Worm (Caenorhabditis elegans) whole organism, L3 larva: ENCODE results near the gene F54H5.3.

Experiments
- R02D3.7 ChIP-seq: fragments of 150-350 bp; optimal IDR thresholded peaks from 2 replicates; lab custom pipeline; 2014; ENCODE audit warnings: missing biosample characterization, missing genetic modification characterization
- ZK546.5 ChIP-seq: sonication (generic microtip); optimal IDR thresholded peaks from 2 replicates; lab custom pipeline; 2017; ENCODE audit warnings: missing biosample characterization, missing genetic modification characterization
- aly-2 ChIP-seq: fragments of 150-350 bp; optimal IDR thresholded peaks from 2 replicates; lab custom pipeline; 2014; ENCODE audit warnings: missing biosample characterization, missing genetic modification characterization
- ama-1 ChIP-seq: fragments of 150-350 bp; optimal IDR thresholded peaks from 2 replicates; lab custom pipeline; 2018
- ceh-16 ChIP-seq: sonication (generic microtip); optimal IDR thresholded peaks from 2 replicates; lab custom pipeline; 2017; ENCODE audit warnings: missing biosample characterization, missing genetic modification characterization
- ceh-28 ChIP-seq: fragments of 150-350 bp; optimal IDR thresholded peaks from 2 replicates; lab custom pipeline; 2014; ENCODE audit warnings: missing biosample characterization, missing genetic modification reagents, missing genetic modification characterization
- ceh-82 ChIP-seq: fragments of 150-350 bp; optimal IDR thresholded peaks from 2 replicates; lab custom pipeline; 2014; ENCODE audit warnings: missing biosample characterization, missing genetic modification characterization
- ceh-9 ChIP-seq: sonication (generic microtip); optimal IDR thresholded peaks from 2 replicates; lab custom pipeline; 2018; ENCODE audit warnings: missing biosample characterization, missing genetic modification characterization
- daf-12 ChIP-seq: fragments of 150-350 bp; optimal IDR thresholded peaks from 2 replicates; lab custom pipeline; 2014; ENCODE audit warnings: missing biosample characterization, missing genetic modification reagents, missing genetic modification characterization
- egl-27 ChIP-seq: sonication (generic microtip); optimal IDR thresholded peaks from 4 replicates; lab custom pipeline; 2017; ENCODE audit warnings: missing biosample characterization, missing genetic modification reagents, missing genetic modification characterization
- egl-5 ChIP-seq: fragments of 150-350 bp; optimal IDR thresholded peaks from 2 replicates; lab custom pipeline; 2017; ENCODE audit warnings: missing biosample characterization, missing genetic modification reagents, missing genetic modification characterization, inconsistent platforms
- elt-1 ChIP-seq: fragments of 150-350 bp; optimal IDR thresholded peaks from 2 replicates; lab custom pipeline; 2014; ENCODE audit warnings: missing biosample characterization, missing genetic modification characterization
- elt-2 ChIP-seq: sonication (generic microtip); optimal IDR thresholded peaks from 2 replicates; lab custom pipeline; 2016; ENCODE audit warnings: missing genetic modification reagents, mild to moderate bottlenecking, missing genetic modification characterization, missing compliant biosample characterization
- elt-3 ChIP-seq, 3 experiments: fragments of 150-350 bp in 1 of 3; sonication (generic microtip) in 2 of 3; optimal IDR thresholded peaks; 2 replicates in 2 of 3; 4 replicates in 1 of 3; lab custom pipeline; 2014 to 2017; ENCODE audit warnings: missing biosample characterization in 3 of 3, missing genetic modification characterization in 3 of 3
- eor-1 ChIP-seq, 2 experiments: fragments of 150-350 bp; optimal IDR thresholded peaks; 2 replicates each; lab custom pipeline; 2014 to 2018; ENCODE audit warnings: missing biosample characterization in 2 of 2, missing genetic modification characterization in 2 of 2
- fkh-10 ChIP-seq: sonication (generic microtip); optimal IDR thresholded peaks from 2 replicates; lab custom pipeline; 2017; ENCODE audit warnings: missing biosample characterization, missing genetic modification reagents, missing genetic modification characterization
- fkh-2 ChIP-seq: fragments of 150-350 bp; optimal IDR thresholded peaks from 2 replicates; lab custom pipeline; 2014; ENCODE audit warnings: missing biosample characterization, missing genetic modification reagents, missing genetic modification characterization
- fos-1 ChIP-seq: fragments of 150-350 bp; optimal IDR thresholded peaks from 2 replicates; lab custom pipeline; 2014; ENCODE audit warnings: missing biosample characterization, missing genetic modification characterization
- jun-1 ChIP-seq: fragments of 150-350 bp; optimal IDR thresholded peaks from 2 replicates; lab custom pipeline; 2014; ENCODE audit warnings: missing biosample characterization, missing genetic modification reagents, missing genetic modification characterization
- lin-15B ChIP-seq: fragments of 150-350 bp; optimal IDR thresholded peaks from 2 replicates; lab custom pipeline; 2014; ENCODE audit warnings: missing biosample characterization, missing genetic modification characterization
- lin-39 ChIP-seq: fragments of 150-350 bp; optimal IDR thresholded peaks from 2 replicates; lab custom pipeline; 2018; ENCODE audit warnings: missing biosample characterization, missing genetic modification reagents, missing genetic modification characterization
- lsy-12 ChIP-seq: sonication (generic microtip); optimal IDR thresholded peaks from 2 replicates; lab custom pipeline; 2016; ENCODE audit warnings: mild to moderate bottlenecking, missing genetic modification characterization, missing compliant biosample characterization
- mdl-1 ChIP-seq: fragments of 150-350 bp; optimal IDR thresholded peaks from 2 replicates; lab custom pipeline; 2014; ENCODE audit warnings: missing biosample characterization, missing genetic modification characterization
- mml-1 ChIP-seq: fragments of 150-350 bp; sonication (generic microtip); optimal IDR thresholded peaks from 3 replicates; lab custom pipeline; 2014; ENCODE audit warnings: missing biosample characterization, missing genetic modification characterization
- nfya-1 ChIP-seq: sonication (generic microtip); optimal IDR thresholded peaks from 2 replicates; lab custom pipeline; 2017; ENCODE audit warnings: missing genetic modification characterization, mild to moderate bottlenecking, missing compliant biosample characterization, antibody characterized with exemption, moderate library complexity; ENCODE audit not compliant: insufficient read depth
- nhr-11 ChIP-seq: fragments of 150-350 bp; optimal IDR thresholded peaks from 2 replicates; lab custom pipeline; 2014; ENCODE audit warnings: missing biosample characterization, missing genetic modification characterization
- nhr-12 ChIP-seq: fragments of 150-350 bp; optimal IDR thresholded peaks from 2 replicates; lab custom pipeline; 2014; ENCODE audit warnings: missing biosample characterization, missing genetic modification characterization
- nhr-23 ChIP-seq: fragments of 150-350 bp; optimal IDR thresholded peaks from 2 replicates; lab custom pipeline; 2014; ENCODE audit warnings: missing biosample characterization, missing genetic modification reagents, missing genetic modification characterization
- nhr-237 ChIP-seq: fragments of 150-350 bp; optimal IDR thresholded peaks from 2 replicates; lab custom pipeline; 2014; ENCODE audit warnings: missing biosample characterization, missing genetic modification characterization
- nhr-25 ChIP-seq: sonication (generic microtip); optimal IDR thresholded peaks from 2 replicates; lab custom pipeline; 2017; ENCODE audit warnings: missing biosample characterization, missing genetic modification characterization
- nhr-28 ChIP-seq: fragments of 150-350 bp; optimal IDR thresholded peaks from 2 replicates; lab custom pipeline; 2014; ENCODE audit warnings: missing biosample characterization, missing genetic modification characterization
- nhr-43 ChIP-seq: sonication (generic microtip); optimal IDR thresholded peaks from 2 replicates; lab custom pipeline; 2016; ENCODE audit warnings: mild to moderate bottlenecking, missing genetic modification characterization, missing compliant biosample characterization; ENCODE audit not compliant: poor library complexity, severe bottlenecking
- nhr-67 ChIP-seq: fragments of 150-350 bp; optimal IDR thresholded peaks from 2 replicates; lab custom pipeline; 2014; ENCODE audit warnings: missing biosample characterization, missing genetic modification characterization
- nhr-76 ChIP-seq: fragments of 150-350 bp; sonication (generic microtip); optimal IDR thresholded peaks from 5 replicates; lab custom pipeline; 2014; ENCODE audit warnings: missing biosample characterization, missing genetic modification characterization
- nhr-77 ChIP-seq: fragments of 150-350 bp; optimal IDR thresholded peaks from 2 replicates; lab custom pipeline; 2014; ENCODE audit warnings: missing biosample characterization, missing genetic modification characterization
- pha-4 ChIP-seq: fragments of 150-350 bp; optimal IDR thresholded peaks from 2 replicates; lab custom pipeline; 2014; ENCODE audit warnings: missing biosample characterization, missing genetic modification reagents, missing genetic modification characterization
- pqm-1 ChIP-seq: fragments of 150-350 bp; optimal IDR thresholded peaks from 2 replicates; lab custom pipeline; 2017; ENCODE audit warnings: missing biosample characterization, missing genetic modification characterization, inconsistent platforms
- sea-2 ChIP-seq: fragments of 150-350 bp; sonication (generic microtip); optimal IDR thresholded peaks from 4 replicates; lab custom pipeline; 2014; ENCODE audit warnings: missing biosample characterization, missing genetic modification reagents, missing genetic modification characterization
- skn-1 ChIP-seq: fragments of 150-350 bp; optimal IDR thresholded peaks from 2 replicates; lab custom pipeline; 2014; ENCODE audit warnings: missing biosample characterization, missing genetic modification characterization
- snpc-4 ChIP-seq: fragments of 150-350 bp; optimal IDR thresholded peaks from 2 replicates; lab custom pipeline; 2014; ENCODE audit warnings: missing biosample characterization, missing genetic modification characterization
- tbx-2 ChIP-seq: sonication (generic microtip); optimal IDR thresholded peaks from 2 replicates; lab custom pipeline; 2016; ENCODE audit warnings: mild to moderate bottlenecking, missing genetic modification characterization, missing compliant biosample characterization
- unc-39 ChIP-seq: sonication (generic microtip); optimal IDR thresholded peaks from 4 replicates; lab custom pipeline; 2017; ENCODE audit warnings: missing biosample characterization, missing genetic modification characterization
- unc-62 ChIP-seq: fragments of 150-350 bp; sonication (generic microtip); optimal IDR thresholded peaks from 4 replicates; lab custom pipeline; 2014; ENCODE audit warnings: missing biosample characterization, missing genetic modification reagents, missing genetic modification characterization
- zag-1 ChIP-seq: fragments of 150-350 bp; optimal IDR thresholded peaks from 2 replicates; lab custom pipeline; 2014; ENCODE audit warnings: missing biosample characterization, missing genetic modification characterization
- ztf-11 ChIP-seq: fragments of 150-350 bp; optimal IDR thresholded peaks from 2 replicates; lab custom pipeline; 2014; ENCODE audit warnings: missing biosample characterization, missing genetic modification characterization
- ztf-4 ChIP-seq: fragments of 150-350 bp; optimal IDR thresholded peaks from 2 replicates; lab custom pipeline; 2014; ENCODE audit warnings: missing biosample characterization, missing genetic modification characterization

The F54H5.3 gene

DNA sequence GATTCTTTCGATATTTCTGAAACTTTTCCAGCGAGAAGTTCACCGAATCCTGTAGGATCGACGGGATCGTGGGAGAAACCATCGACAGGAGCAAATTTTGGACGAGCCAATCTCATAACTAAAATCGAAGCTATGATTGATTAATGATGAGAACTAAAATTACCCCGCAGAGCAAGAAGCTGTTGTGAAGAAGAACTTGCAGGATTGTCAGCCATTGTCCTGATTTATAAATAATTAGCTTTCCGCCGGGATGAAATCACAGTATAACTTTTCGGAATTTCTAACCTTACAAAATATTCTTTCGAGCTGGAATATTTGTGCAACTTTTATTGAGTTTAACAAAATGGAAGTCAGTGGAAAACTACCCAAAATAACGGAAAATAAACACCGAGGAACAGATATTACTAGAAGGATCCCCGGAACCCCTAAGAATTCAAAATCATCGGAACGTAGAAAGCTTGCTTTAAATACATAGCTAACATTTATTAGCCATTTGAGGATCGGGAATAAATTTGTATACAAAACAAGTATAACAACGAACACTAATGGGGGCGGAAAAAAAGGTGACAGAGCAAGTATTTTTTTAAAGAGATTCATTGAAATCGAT is 34.6 kb upstream of the F54H5.3 start, which contains the start of gene C56C10.7:
Gene C56C10.7, minus strand, starts transcription at position 312 of the 607 bp plus-strand sequence.
- TF ChIP-seq tbx-2 = no peak
- no peak for TF ChIP-seq unc-62 (GFP tag; lab: Kevin White, UChicago)
- TF ChIP-seq ZK546.5 (tag; lab: Kevin White, UChicago) = no peak
- no peak for TF ChIP-seq eor-1 (tag; optimal IDR thresholded peaks at IDR 0.05; lab: Kevin White, UChicago)
- no peak for TF ChIP-seq skn-1 (tag; lab: Kevin White, UChicago)
- no peak for TF ChIP-seq zag-1 (tag; lab: Kevin White, UChicago)
- TF ChIP-seq nhr-25 (tag; lab: Kevin White, UChicago) = peak; percentile 26
- TF ChIP-seq aly-2 (tag; lab: Kevin White, UChicago) = no peak
- TF ChIP-seq elt-1 (tag; lab: Kevin White, UChicago) = no peak
- TF ChIP-seq elt-3 (tag; optimal IDR thresholded peaks at IDR 0.05; lab: Kevin White, UChicago) = no peak
- TF ChIP-seq nhr-76 = no peak
- no peak for TF ChIP-seq ama-1
- peak; percentile 58 for TF ChIP-seq nhr-77 (tag; lab: Kevin White, UChicago)
- TF ChIP-seq elt-2 (tag; lab: Kevin White, UChicago) = peak; percentile 16
- no peak for TF ChIP-seq daf-12 (tag; lab: Kevin White, UChicago)
- no peak for TF ChIP-seq ceh-82 (tag; lab: Kevin White, UChicago)
- no peak for TF ChIP-seq egl-5
- TF ChIP-seq nhr-237 (tag; lab: Kevin White, UChicago) = no peak
- no peak for TF ChIP-seq ztf-11 (tag; lab: Kevin White, UChicago)
- TF ChIP-seq nhr-28 (tag; lab: Kevin White, UChicago) = no peak

ce11 chrII:6588605-6589292 is 33.2 kb upstream of the F54H5.3 start, which contains the start of gene icd-1:
icd-1 (minus strand) TSS chrII:6588655.
- TF ChIP-seq tbx-2 = peak; percentile 91
- TF ChIP-seq mdl-1 = peak; percentile 64
- TF ChIP-seq nhr-77 (tag; lab: Kevin White, UChicago) = peak; percentile 63
- no peak for TF ChIP-seq nhr-12
- TF ChIP-seq lin-39 (tag; lab: Kevin White, UChicago) = peak; percentile 85
- TF ChIP-seq egl-5 = peak; percentile 93
- peak; percentile 95 for TF ChIP-seq lsy-12 (tag; lab: Kevin White, UChicago)
- peak; percentile 91 for TF ChIP-seq snpc-4 (tag; lab: Kevin White, UChicago)
- TF ChIP-seq unc-62 (GFP tag; lab: Kevin White, UChicago) = peak; percentile 87
- peak; percentile 92 for TF ChIP-seq pha-4 (tag; lab: Kevin White, UChicago)
- TF ChIP-seq egl-27 (tag; lab: Kevin White, UChicago) = peak; percentile 86
- peak; percentile 91 for TF ChIP-seq lin-15B (tag; lab: Kevin White, UChicago)
- peak in 1 of 2 experiments; percentile 75 for TF ChIP-seq eor-1 (tag; optimal IDR thresholded peaks at IDR 0.05; lab: Kevin White, UChicago)
- TF ChIP-seq fkh-2 (tag; lab: Kevin White, UChicago) = no peak
- TF ChIP-seq sea-2 (GFP tag; lab: Kevin White, UChicago) = peak; percentile 63
- TF ChIP-seq ceh-28 = peak; percentile 93
- TF ChIP-seq nhr-67 = no peak
- TF ChIP-seq ceh-9 (tag; lab: Kevin White, UChicago) = no peak
- TF ChIP-seq ztf-4 = peak; percentile 83
- TF ChIP-seq zag-1 (tag; lab: Kevin White, UChicago) = peak; percentile 71
- peak; percentile 95 for TF ChIP-seq nhr-11
- peak; percentile 97 for TF ChIP-seq nhr-23 (tag; lab: Kevin White, UChicago)
- TF ChIP-seq nfya-1 (tag; lab: Kevin White, UChicago) = peak; percentile 94
- no peak for TF ChIP-seq ztf-11 (tag; lab: Kevin White, UChicago)
- peak; percentile 71 for TF ChIP-seq ama-1
- peak; percentile 84 for TF ChIP-seq elt-2 (tag; lab: Kevin White, UChicago)
- TF ChIP-seq nhr-76 = peak; percentile 11
- peak; percentile 26 for TF ChIP-seq ceh-16
- TF ChIP-seq jun-1 (tag; lab: Kevin White, UChicago) = peak; percentile 97
- TF ChIP-seq nhr-237 (tag; lab: Kevin White, UChicago) = no peak
- TF ChIP-seq skn-1 (tag; lab: Kevin White, UChicago) = peak; percentile 68
- no peak for TF ChIP-seq unc-39 (tag; lab: Kevin White, UChicago)
- peak; percentile 58 for TF ChIP-seq elt-1 (tag; lab: Kevin White, UChicago)
- peak; percentile 94 for TF ChIP-seq nhr-25 (tag; lab: Kevin White, UChicago)
- no peak for TF ChIP-seq elt-3 (tag; optimal IDR thresholded peaks at IDR 0.05; lab: Kevin White, UChicago)
- TF ChIP-seq fos-1 (tag; lab: Kevin White, UChicago) = peak; percentile 87
- peak; percentile 89 for TF ChIP-seq R02D3.7
- peak; percentile 94 for TF ChIP-seq nhr-43 (tag; lab: Kevin White, UChicago)
- TF ChIP-seq mml-1 (tag; lab: Kevin White, UChicago) = no peak
- TF ChIP-seq ceh-82 (tag; lab: Kevin White, UChicago) = peak; percentile 91
- peak; percentile 64 for TF ChIP-seq fkh-10 (GFP tag; lab: Kevin White, UChicago)
- peak; percentile 66 for TF ChIP-seq pqm-1 (tag; lab: Kevin White, UChicago)
- TF ChIP-seq aly-2 (tag; lab: Kevin White, UChicago) = peak; percentile 58
- peak; percentile 11 for TF ChIP-seq ZK546.5 (tag; lab: Kevin White, UChicago)
- TF ChIP-seq nhr-28 (tag; lab: Kevin White, UChicago) = no peak
- TF ChIP-seq daf-12 (tag; lab: Kevin White, UChicago) = no peak
